Worm (Caenorhabditis elegans) whole organism, mixed stage, embryonic: ENCODE measurements around the gene noca-2.

ENCODE experiments used
- ceh-83 ChIP-seq: fragments of 200-800 bp; sonication (Bioruptor generic); optimal IDR thresholded peaks from 2 replicates; lab custom pipeline; 2018; ENCODE audit warnings: mild to moderate bottlenecking, missing genetic modification characterization, missing compliant biosample characterization
- ces-1 ChIP-seq: fragments of 150-350 bp; optimal IDR thresholded peaks from 2 replicates; lab custom pipeline; 2014; ENCODE audit warnings: missing biosample characterization, missing genetic modification reagents, missing genetic modification characterization
- elt-1 ChIP-seq: sonication (generic microtip); optimal IDR thresholded peaks from 2 replicates; lab custom pipeline; 2017; ENCODE audit warnings: missing genetic modification characterization, mild to moderate bottlenecking, missing compliant biosample characterization, antibody characterized with exemption, moderate library complexity, borderline replicate concordance; ENCODE audit not compliant: insufficient read depth
- ham-2 ChIP-seq: fragments of 200-800 bp; sonication (Bioruptor generic); optimal IDR thresholded peaks from 2 replicates; lab custom pipeline; 2018; ENCODE audit warnings: mild to moderate bottlenecking, missing genetic modification characterization, missing compliant biosample characterization
- lin-13 ChIP-seq: fragments of 150-350 bp; optimal IDR thresholded peaks from 2 replicates; lab custom pipeline; 2014; ENCODE audit warnings: missing biosample characterization, missing genetic modification characterization
- lsy-2 ChIP-seq: fragments of 150-350 bp; optimal IDR thresholded peaks from 2 replicates; lab custom pipeline; 2014; ENCODE audit warnings: missing biosample characterization, missing genetic modification characterization
- mep-1 ChIP-seq: fragments of 150-350 bp; optimal IDR thresholded peaks from 2 replicates; lab custom pipeline; 2017; ENCODE audit warnings: missing biosample characterization, missing genetic modification reagents, missing genetic modification characterization, inconsistent platforms
- mls-2 ChIP-seq: sonication (generic microtip); optimal IDR thresholded peaks from 2 replicates; lab custom pipeline; 2016; ENCODE audit warnings: mild to moderate bottlenecking, missing genetic modification characterization, moderate library complexity, missing compliant biosample characterization
- pha-4 ChIP-seq: fragments of 150-350 bp; optimal IDR thresholded peaks from 2 replicates; lab custom pipeline; 2018; ENCODE audit warnings: missing biosample characterization, missing genetic modification reagents, missing genetic modification characterization
- snpc-4 ChIP-seq: fragments of 150-350 bp; optimal IDR thresholded peaks from 2 replicates; lab custom pipeline; 2014; ENCODE audit warnings: missing biosample characterization, missing genetic modification characterization
- unc-39 ChIP-seq: fragments of 150-350 bp; optimal IDR thresholded peaks from 2 replicates; lab custom pipeline; 2014; ENCODE audit warnings: missing biosample characterization, missing genetic modification characterization
- zip-8 ChIP-seq: fragments of 150-350 bp; optimal IDR thresholded peaks from 2 replicates; lab custom pipeline; 2014; ENCODE audit warnings: missing biosample characterization, missing genetic modification characterization
- ztf-11 ChIP-seq: fragments of 150-350 bp; optimal IDR thresholded peaks from 2 replicates; lab custom pipeline; 2014; ENCODE audit warnings: missing biosample characterization, missing genetic modification characterization

DNA sequence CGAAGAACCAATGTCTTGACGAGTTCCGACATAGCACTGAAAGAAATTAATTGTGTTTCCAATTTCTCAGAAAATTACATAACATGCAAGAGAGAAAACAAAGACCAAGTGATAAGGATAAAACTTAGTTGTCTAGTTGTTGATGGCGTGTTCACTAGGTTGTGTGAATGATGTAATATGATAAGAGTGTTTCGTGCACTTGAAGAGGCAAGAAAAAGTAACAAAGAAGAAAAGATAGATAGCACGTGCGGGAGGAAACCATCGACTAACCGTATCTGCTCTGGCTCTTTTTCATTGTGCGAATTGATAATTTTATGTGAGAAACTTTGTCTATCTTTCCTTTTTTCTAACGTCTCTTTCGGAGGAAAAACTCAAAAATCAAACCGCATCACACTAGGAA is 5.3 kb upstream of the noca-2 start, which contains the start of gene sfxn-1.5:
- no peak for TF ChIP-seq elt-1
- no peak for TF ChIP-seq snpc-4
- TF ChIP-seq zip-8 (tag; lab: Kevin White, UChicago), result no peak
- no peak for TF ChIP-seq mls-2 (tag; lab: Kevin White, UChicago)
- no peak for TF ChIP-seq ztf-11 (tag; lab: Kevin White, UChicago)
- TF ChIP-seq lsy-2 (tag; lab: Kevin White, UChicago), result no peak
- TF ChIP-seq pha-4 (tag; lab: Kevin White, UChicago), result no peak
- no peak for TF ChIP-seq lin-13 (tag; lab: Kevin White, UChicago)
- TF ChIP-seq ces-1 (GFP tag; lab: Kevin White, UChicago), result no peak
- TF ChIP-seq unc-39, result no peak
- TF ChIP-seq ham-2 (GFP tag; lab: Kevin White, UChicago), result no peak
- TF ChIP-seq ceh-83 (GFP tag; lab: Kevin White, UChicago), result no peak
- no peak for TF ChIP-seq mep-1
